Worm (Caenorhabditis elegans): Measurements from ENCODE around the gene Y49A3A.4.

The Y49A3A.4 gene

DNA sequence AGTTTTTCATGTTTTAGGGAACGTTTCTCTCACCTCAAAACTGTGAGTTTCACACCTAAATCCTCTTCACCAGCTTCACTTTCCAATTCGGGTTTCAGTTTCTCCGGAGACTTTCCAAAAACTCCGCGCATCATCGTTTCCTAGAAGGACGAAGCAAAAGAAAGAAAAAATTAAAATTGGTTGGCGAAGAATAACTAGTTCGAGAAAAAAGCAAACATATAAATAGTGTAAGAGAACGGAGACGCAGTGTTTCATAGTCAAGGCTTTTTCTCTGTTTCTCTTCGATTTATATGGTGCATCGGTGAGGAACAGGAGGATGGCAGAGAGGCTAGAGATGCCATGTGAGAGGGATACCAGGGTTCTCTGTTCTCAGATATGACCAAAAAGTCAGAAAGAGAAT is 35.9 kb downstream of the Y49A3A.4 start, which contains the start of gene F47B8.3:
Gene F47B8.3 (minus strand): TSS at position 261 of the 400 bp plus-strand sequence.
- TF ChIP-seq tra-4 (tag; optimal IDR thresholded peaks at IDR 0.05) (no peak), aly-1 (tag; optimal IDR thresholded peaks at IDR 0.05) (no peak), scrt-1 (GFP tag; IDR thresholded peaks at IDR 0.05) (no peak), ceh-36 (tag; optimal IDR thresholded peaks at IDR 0.05) (no peak)

- TF ChIP-seq sea-1 (GFP tag; conservative IDR thresholded peaks at IDR 0.05) (0 out of 2 replicates have a peak, but pooled peaks have one; percentile 21), tbx-11 (GFP tag; IDR thresholded peaks at IDR 0.05) (no peak)
Observed at ce11 chrV:14320730-14321319, 37.9 kb downstream of the Y49A3A.4 start.

DNA sequence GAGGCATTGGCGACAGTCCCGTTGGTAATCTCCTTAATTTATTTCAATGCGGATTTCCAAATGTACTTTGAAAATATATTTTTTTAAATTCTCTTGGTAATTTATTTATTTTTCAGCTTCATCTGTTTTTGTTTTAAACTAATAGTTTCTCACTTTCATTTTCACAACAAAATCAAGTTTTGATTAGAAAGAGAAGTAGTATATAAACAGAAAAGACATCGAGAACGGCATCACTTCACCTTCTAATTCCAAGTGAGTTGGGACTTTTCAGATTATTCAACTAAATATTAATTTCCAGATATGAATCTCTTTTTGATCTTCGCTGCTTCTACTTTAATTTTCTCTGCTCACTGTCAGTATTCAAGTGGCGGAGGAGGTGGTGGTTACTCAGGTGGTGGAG is 38.4 kb downstream of the Y49A3A.4 start, which contains the start of gene F47B8.14:
Gene F47B8.14 (plus strand): TSS at position 301 of the 400 bp plus-strand sequence.
- TF ChIP-seq tbx-37 (GFP tag; conservative IDR thresholded peaks at IDR 0.05) (no peak), hmg-4 (GFP tag; optimal IDR thresholded peaks at IDR 0.05) (no peak), ceh-13 (GFP tag; optimal IDR thresholded peaks at IDR 0.05) (no peak), aly-1 (tag; optimal IDR thresholded peaks at IDR 0.05) (no peak), hmbx-1 (tag; optimal IDR thresholded peaks at IDR 0.05) (no peak), sea-1 (GFP tag; conservative IDR thresholded peaks at IDR 0.05) (no peak), ceh-36 (tag; optimal IDR thresholded peaks at IDR 0.05) (no peak), pes-1 (GFP tag; IDR thresholded peaks at IDR 0.05) (no peak)

ce11 chrV:14319101-14319781 is 39.4 kb downstream of the Y49A3A.4 start, which contains the start of gene F47B8.13:
TSS of gene F47B8.13 (minus strand) at chrV:14319731.
- TF ChIP-seq aly-1 (tag; optimal IDR thresholded peaks at IDR 0.05) (peak; percentile 55), ama-1 (optimal IDR thresholded peaks at IDR 0.05) (no peak)

DNA sequence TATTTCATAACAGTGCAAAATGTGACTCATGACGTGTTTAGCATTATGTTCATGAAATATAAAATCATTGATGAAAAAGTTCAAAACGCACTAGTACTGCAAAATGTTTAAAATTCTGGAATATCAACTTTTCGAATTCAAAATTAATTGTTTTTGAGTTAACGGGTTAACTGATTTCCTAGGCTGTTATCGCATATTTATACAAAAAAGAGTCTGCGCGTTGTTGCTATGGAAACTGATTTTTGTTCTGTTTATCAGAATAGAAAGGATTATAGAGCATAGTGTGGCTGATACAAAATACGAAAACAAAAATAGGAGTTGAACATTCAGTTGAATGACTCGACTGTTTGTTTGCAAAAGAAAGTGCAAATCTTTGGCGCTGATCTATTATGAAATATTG is 41.1 kb downstream of the Y49A3A.4 start:
- no peak for TF ChIP-seq ceh-36 (tag; optimal IDR thresholded peaks at IDR 0.05)
- TF ChIP-seq pes-1 (GFP tag; IDR thresholded peaks at IDR 0.05): no peak
- TF ChIP-seq scrt-1 (GFP tag; IDR thresholded peaks at IDR 0.05): no peak
- no peak for TF ChIP-seq ceh-13 (GFP tag; optimal IDR thresholded peaks at IDR 0.05)
- no peak for TF ChIP-seq flt-1 (GFP tag; IDR thresholded peaks at IDR 0.05)
- no peak for TF ChIP-seq B0310.2 (tag; optimal IDR thresholded peaks at IDR 0.05)
- no peak for TF ChIP-seq ama-1 (optimal IDR thresholded peaks at IDR 0.05)
- TF ChIP-seq sea-1 (GFP tag; conservative IDR thresholded peaks at IDR 0.05): no peak
- TF ChIP-seq hnd-1 (tag; optimal IDR thresholded peaks at IDR 0.05): no peak
- TF ChIP-seq tbx-37 (GFP tag; conservative IDR thresholded peaks at IDR 0.05): no peak
- no peak for TF ChIP-seq aly-1 (tag; optimal IDR thresholded peaks at IDR 0.05)
- TF ChIP-seq F13C5.2 (tag; optimal IDR thresholded peaks at IDR 0.05): no peak

- TF ChIP-seq hnd-1 (tag; optimal IDR thresholded peaks at IDR 0.05) (no peak), ceh-13 (GFP tag; optimal IDR thresholded peaks at IDR 0.05) (no peak), ama-1 (optimal IDR thresholded peaks at IDR 0.05) (no peak), sea-1 (GFP tag; conservative IDR thresholded peaks at IDR 0.05) (no peak), F13C5.2 (tag; optimal IDR thresholded peaks at IDR 0.05) (no peak), tra-4 (tag; optimal IDR thresholded peaks at IDR 0.05) (no peak), ceh-36 (tag; optimal IDR thresholded peaks at IDR 0.05) (no peak), B0310.2 (tag; optimal IDR thresholded peaks at IDR 0.05) (no peak)
Observed at ce11 chrV:14317204-14317603, 41.5 kb downstream of the Y49A3A.4 start.

- TF ChIP-seq ceh-13 (GFP tag; optimal IDR thresholded peaks at IDR 0.05) (no peak), B0310.2 (tag; optimal IDR thresholded peaks at IDR 0.05) (no peak), hnd-1 (tag; optimal IDR thresholded peaks at IDR 0.05) (no peak), F13C5.2 (tag; optimal IDR thresholded peaks at IDR 0.05) (no peak), ceh-36 (tag; optimal IDR thresholded peaks at IDR 0.05) (no peak), flt-1 (GFP tag; IDR thresholded peaks at IDR 0.05) (no peak), ama-1 (optimal IDR thresholded peaks at IDR 0.05) (no peak), hmg-4 (GFP tag; optimal IDR thresholded peaks at IDR 0.05) (no peak)
Observed at ce11 chrV:14316525-14316924, 42.2 kb downstream of the Y49A3A.4 start, which contains the start of gene F47B8.2. TSS of gene F47B8.2 (minus strand) at chrV:14316625.

DNA sequence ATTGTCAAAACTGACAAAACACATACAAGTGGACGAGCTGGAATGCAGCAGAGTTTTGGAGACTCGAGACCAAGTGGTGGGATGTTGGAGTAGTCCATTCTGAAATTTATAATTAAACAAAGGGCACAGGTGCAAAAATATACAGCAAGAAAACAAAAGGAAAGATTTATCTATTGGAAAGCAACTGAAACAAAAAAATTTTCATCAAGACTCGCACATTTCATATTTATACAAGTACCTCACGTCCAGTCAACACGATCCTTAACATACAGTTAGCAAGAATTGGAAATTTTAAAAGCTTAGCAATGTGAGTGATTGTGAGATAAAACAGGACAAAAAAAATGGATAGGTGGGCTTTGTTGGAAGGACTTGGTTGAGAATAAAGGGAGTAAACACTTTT is 44.5 kb downstream of the Y49A3A.4 start, which contains the start of gene F47B8.1:
Gene F47B8.1 (minus strand): TSS at position 101 of the 400 bp plus-strand sequence.
- TF ChIP-seq hmbx-1 (tag; optimal IDR thresholded peaks at IDR 0.05): no peak
- TF ChIP-seq hnd-1 (tag; optimal IDR thresholded peaks at IDR 0.05): no peak
- no peak for TF ChIP-seq flt-1 (GFP tag; IDR thresholded peaks at IDR 0.05)
- no peak for TF ChIP-seq scrt-1 (GFP tag; IDR thresholded peaks at IDR 0.05)
- TF ChIP-seq B0310.2 (tag; optimal IDR thresholded peaks at IDR 0.05): no peak
- no peak for TF ChIP-seq ceh-13 (GFP tag; optimal IDR thresholded peaks at IDR 0.05)

- TF ChIP-seq ceh-36 (tag; optimal IDR thresholded peaks at IDR 0.05) (no peak), hnd-1 (tag; optimal IDR thresholded peaks at IDR 0.05) (no peak), pes-1 (GFP tag; IDR thresholded peaks at IDR 0.05) (no peak), B0310.2 (tag; optimal IDR thresholded peaks at IDR 0.05) (no peak), tra-4 (tag; optimal IDR thresholded peaks at IDR 0.05) (no peak), flt-1 (GFP tag; IDR thresholded peaks at IDR 0.05) (no peak), hmbx-1 (tag; optimal IDR thresholded peaks at IDR 0.05) (no peak), ceh-13 (GFP tag; optimal IDR thresholded peaks at IDR 0.05) (no peak), hmg-4 (GFP tag; optimal IDR thresholded peaks at IDR 0.05) (no peak), aly-1 (tag; optimal IDR thresholded peaks at IDR 0.05) (no peak), ama-1 (optimal IDR thresholded peaks at IDR 0.05) (no peak), ets-7 (tag; optimal IDR thresholded peaks at IDR 0.05) (no peak), scrt-1 (GFP tag; IDR thresholded peaks at IDR 0.05) (no peak), sea-1 (GFP tag; conservative IDR thresholded peaks at IDR 0.05) (no peak), tbx-37 (GFP tag; conservative IDR thresholded peaks at IDR 0.05) (no peak), tbx-11 (GFP tag; IDR thresholded peaks at IDR 0.05) (no peak), F13C5.2 (tag; optimal IDR thresholded peaks at IDR 0.05) (no peak)
Observed at ce11 chrV:14312695-14313094, 46.0 kb downstream of the Y49A3A.4 start, which contains the start of gene F14D7.8. TSS of gene F14D7.8 (minus strand) at chrV:14312795.

All from whole organism, early embryonic.